Worm (Caenorhabditis elegans) whole organism, mixed stage, embryonic: ENCODE data around the gene ZK809.1.

Experiments used
- M03D4.4 ChIP-seq: sonication (generic microtip); optimal IDR thresholded peaks from 2 replicates; lab custom pipeline; 2017; ENCODE audit warnings: mild to moderate bottlenecking, missing genetic modification characterization, missing compliant biosample characterization
- bed-3 ChIP-seq: fragments of 200-800 bp; sonication (Bioruptor generic); optimal IDR thresholded peaks from 3 replicates; lab custom pipeline; 2018; ENCODE audit warnings: mild to moderate bottlenecking, missing genetic modification characterization, moderate library complexity, missing compliant biosample characterization
- blmp-1 ChIP-seq: fragments of 150-350 bp; optimal IDR thresholded peaks from 2 replicates; lab custom pipeline; 2014; ENCODE audit warnings: missing biosample characterization, missing genetic modification characterization
- ceh-43 ChIP-seq: fragments of 200-800 bp; sonication (Bioruptor generic); optimal IDR thresholded peaks from 2 replicates; lab custom pipeline; 2018; ENCODE audit warnings: mild to moderate bottlenecking, missing genetic modification characterization, moderate library complexity, missing compliant biosample characterization
- ceh-83 ChIP-seq: fragments of 200-800 bp; sonication (Bioruptor generic); optimal IDR thresholded peaks from 2 replicates; lab custom pipeline; 2018; ENCODE audit warnings: mild to moderate bottlenecking, missing genetic modification characterization, missing compliant biosample characterization
- ces-1 ChIP-seq: fragments of 150-350 bp; optimal IDR thresholded peaks from 2 replicates; lab custom pipeline; 2014; ENCODE audit warnings: missing biosample characterization, missing genetic modification reagents, missing genetic modification characterization
- cnd-1 ChIP-seq: fragments of 200-800 bp; sonication (Bioruptor generic); optimal IDR thresholded peaks from 2 replicates; lab custom pipeline; 2018; ENCODE audit warnings: mild to moderate bottlenecking, missing genetic modification characterization, missing compliant biosample characterization
- drap-1 ChIP-seq: fragments of 200-800 bp; sonication (Bioruptor generic); optimal IDR thresholded peaks from 3 replicates; lab custom pipeline; 2018; ENCODE audit warnings: mild to moderate bottlenecking, missing genetic modification characterization, missing compliant biosample characterization
- elt-1 ChIP-seq: sonication (generic microtip); optimal IDR thresholded peaks from 2 replicates; lab custom pipeline; 2017; ENCODE audit warnings: missing genetic modification characterization, mild to moderate bottlenecking, missing compliant biosample characterization, antibody characterized with exemption, moderate library complexity, borderline replicate concordance; ENCODE audit not compliant: insufficient read depth
- elt-3 ChIP-seq: fragments of 150-350 bp; optimal IDR thresholded peaks from 2 replicates; lab custom pipeline; 2014; ENCODE audit warnings: missing biosample characterization, missing genetic modification characterization
- ham-2 ChIP-seq: fragments of 200-800 bp; sonication (Bioruptor generic); optimal IDR thresholded peaks from 2 replicates; lab custom pipeline; 2018; ENCODE audit warnings: mild to moderate bottlenecking, missing genetic modification characterization, missing compliant biosample characterization
- hlh-1 ChIP-seq: fragments of 150-350 bp; optimal IDR thresholded peaks from 2 replicates; lab custom pipeline; 2014; ENCODE audit warnings: missing biosample characterization, missing genetic modification reagents, missing genetic modification characterization
- lin-32 ChIP-seq: fragments of 200-800 bp; sonication (Bioruptor generic); optimal IDR thresholded peaks from 2 replicates; lab custom pipeline; 2018; ENCODE audit warnings: mild to moderate bottlenecking, missing genetic modification characterization, missing compliant biosample characterization
- lsy-2 ChIP-seq: fragments of 150-350 bp; optimal IDR thresholded peaks from 2 replicates; lab custom pipeline; 2014; ENCODE audit warnings: missing biosample characterization, missing genetic modification characterization
- mab-5 ChIP-seq: fragments of 150-350 bp; optimal IDR thresholded peaks from 2 replicates; lab custom pipeline; 2014; ENCODE audit warnings: missing biosample characterization, missing genetic modification characterization
- mep-1 ChIP-seq: fragments of 150-350 bp; optimal IDR thresholded peaks from 2 replicates; lab custom pipeline; 2017; ENCODE audit warnings: missing biosample characterization, missing genetic modification reagents, missing genetic modification characterization, inconsistent platforms
- mls-2 ChIP-seq: sonication (generic microtip); optimal IDR thresholded peaks from 2 replicates; lab custom pipeline; 2016; ENCODE audit warnings: mild to moderate bottlenecking, missing genetic modification characterization, moderate library complexity, missing compliant biosample characterization
- nhr-12 ChIP-seq: fragments of 150-350 bp; optimal IDR thresholded peaks from 2 replicates; lab custom pipeline; 2014; ENCODE audit warnings: missing biosample characterization, missing genetic modification characterization
- nhr-2 ChIP-seq: fragments of 150-350 bp; optimal IDR thresholded peaks from 2 replicates; lab custom pipeline; 2014; ENCODE audit warnings: missing biosample characterization, missing genetic modification characterization
- nhr-237 ChIP-seq: fragments of 150-350 bp; optimal IDR thresholded peaks from 2 replicates; lab custom pipeline; 2014; ENCODE audit warnings: missing biosample characterization, missing genetic modification characterization
- nhr-28 ChIP-seq: fragments of 150-350 bp; optimal IDR thresholded peaks from 2 replicates; lab custom pipeline; 2014; ENCODE audit warnings: missing biosample characterization, missing genetic modification characterization
- nhr-76 ChIP-seq: sonication (generic microtip); optimal IDR thresholded peaks from 2 replicates; lab custom pipeline; 2017; ENCODE audit warnings: missing biosample characterization, missing genetic modification characterization
- pha-4 ChIP-seq: fragments of 150-350 bp; optimal IDR thresholded peaks from 2 replicates; lab custom pipeline; 2018; ENCODE audit warnings: missing biosample characterization, missing genetic modification reagents, missing genetic modification characterization
- snpc-4 ChIP-seq: fragments of 150-350 bp; optimal IDR thresholded peaks from 2 replicates; lab custom pipeline; 2014; ENCODE audit warnings: missing biosample characterization, missing genetic modification characterization
- sptf-1 ChIP-seq: sonication (generic microtip); optimal IDR thresholded peaks from 2 replicates; lab custom pipeline; 2017; ENCODE audit warnings: mild to moderate bottlenecking, missing genetic modification characterization, moderate library complexity, missing compliant biosample characterization
- tbx-8 ChIP-seq: fragments of 200-800 bp; sonication (Bioruptor generic); optimal IDR thresholded peaks from 2 replicates; lab custom pipeline; 2018; ENCODE audit warnings: mild to moderate bottlenecking, missing genetic modification characterization, moderate library complexity, missing compliant biosample characterization
- unc-39 ChIP-seq: fragments of 150-350 bp; optimal IDR thresholded peaks from 2 replicates; lab custom pipeline; 2014; ENCODE audit warnings: missing biosample characterization, missing genetic modification characterization
- zip-8 ChIP-seq: fragments of 150-350 bp; optimal IDR thresholded peaks from 2 replicates; lab custom pipeline; 2014; ENCODE audit warnings: missing biosample characterization, missing genetic modification characterization
- ztf-11 ChIP-seq: fragments of 150-350 bp; optimal IDR thresholded peaks from 2 replicates; lab custom pipeline; 2014; ENCODE audit warnings: missing biosample characterization, missing genetic modification characterization

The ZK809.1 gene

DNA sequence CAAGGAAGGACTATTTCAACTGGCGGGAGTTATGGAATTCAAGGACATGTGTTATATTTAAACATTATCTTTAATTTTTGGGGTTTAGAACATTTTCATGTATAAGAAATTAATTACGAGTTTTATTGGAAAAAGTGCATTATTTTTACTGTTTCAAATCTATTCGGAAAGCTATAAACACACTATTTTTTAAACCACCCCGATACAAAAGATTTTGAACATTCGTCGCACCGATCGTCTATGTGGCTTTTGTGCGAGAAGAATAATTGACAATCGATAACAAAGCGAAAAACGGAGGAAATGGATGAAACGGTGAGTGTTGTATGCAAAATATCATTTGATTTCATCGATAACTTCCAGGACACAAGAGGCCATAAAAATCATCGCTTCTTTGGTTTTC is 23.1 kb downstream of the ZK809.1 start, which contains the start of gene ZK809.9:
Gene ZK809.9, plus strand, starts transcription at position 301 of the 400 bp plus-strand sequence.
- TF ChIP-seq ham-2: no peak
- no peak for TF ChIP-seq drap-1 (GFP tag; lab: Kevin White, UChicago)
- no peak for TF ChIP-seq mep-1 (tag; lab: Kevin White, UChicago)
- TF ChIP-seq lin-32: no peak
- TF ChIP-seq nhr-2: no peak
- no peak for TF ChIP-seq pha-4 (tag; lab: Kevin White, UChicago)
- TF ChIP-seq, all 35 proteins: peak for 0

DNA sequence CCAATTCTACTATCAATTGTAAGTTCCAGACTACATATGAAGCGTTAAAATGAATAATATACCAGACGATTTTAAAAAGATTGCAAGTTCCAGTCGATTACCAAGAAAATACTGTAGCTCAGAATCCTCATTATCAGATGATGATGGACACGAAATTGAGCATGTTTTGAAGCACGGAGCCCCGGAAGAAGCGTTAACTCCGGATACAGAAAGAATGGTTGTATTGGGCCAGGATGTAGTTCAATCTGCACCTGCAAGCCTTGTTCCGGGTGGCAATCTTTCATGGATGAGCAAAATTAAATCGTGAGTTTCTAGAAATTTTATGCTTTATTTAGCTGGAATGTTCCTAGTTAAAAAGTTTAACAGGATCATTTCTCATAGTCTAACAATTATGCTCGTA is 26.1 kb downstream of the ZK809.1 start, which contains the start of gene atg-4.2:
Gene atg-4.2, plus strand, starts transcription at position 24 of the 400 bp plus-strand sequence.
- TF ChIP-seq M03D4.4 (tag; lab: Kevin White, UChicago): no peak

DNA sequence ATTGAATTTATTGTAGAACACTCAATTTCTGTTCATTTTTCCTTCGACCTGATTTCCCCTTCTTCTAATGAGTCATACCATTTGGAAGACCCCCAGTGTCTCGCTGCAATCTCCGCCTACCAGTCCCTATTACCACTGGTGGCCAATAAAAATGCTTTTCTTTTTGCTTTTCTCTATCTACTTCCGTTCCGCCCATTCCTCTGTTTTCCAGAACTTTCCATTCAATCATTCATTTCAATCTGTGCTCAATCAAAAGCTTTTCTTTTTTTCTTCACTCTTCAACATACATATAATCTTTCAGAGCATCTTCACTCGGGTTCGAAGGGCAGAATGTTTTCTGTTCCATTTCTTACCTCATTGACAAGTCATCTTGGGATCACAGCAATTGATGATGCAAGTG is 31.6 kb downstream of the ZK809.1 start, which contains the start of gene inx-8:
Gene inx-8, plus strand, starts transcription at position 301 of the 400 bp plus-strand sequence.
- TF ChIP-seq zip-8 (tag; lab: Kevin White, UChicago) (no peak), ham-2 (no peak), pha-4 (tag; lab: Kevin White, UChicago) (no peak), ces-1 (GFP tag; lab: Kevin White, UChicago) (no peak), cnd-1 (tag; lab: Kevin White, UChicago) (no peak), bed-3 (no peak), lsy-2 (tag; lab: Kevin White, UChicago) (no peak), snpc-4 (tag; lab: Kevin White, UChicago) (no peak), nhr-237 (tag; lab: Kevin White, UChicago) (no peak), unc-39 (tag; lab: Kevin White, UChicago) (no peak), ztf-11 (tag; lab: Kevin White, UChicago) (no peak), elt-3 (tag; lab: Kevin White, UChicago) (no peak), ceh-83 (GFP tag; lab: Kevin White, UChicago) (no peak), drap-1 (GFP tag; lab: Kevin White, UChicago) (no peak), nhr-28 (tag; lab: Kevin White, UChicago) (no peak), mls-2 (no peak), elt-1 (tag; lab: Kevin White, UChicago) (no peak), blmp-1 (tag; lab: Kevin White, UChicago) (no peak), nhr-12 (tag; lab: Kevin White, UChicago) (no peak)
- TF ChIP-seq, all 35 proteins: peak for 0

DNA sequence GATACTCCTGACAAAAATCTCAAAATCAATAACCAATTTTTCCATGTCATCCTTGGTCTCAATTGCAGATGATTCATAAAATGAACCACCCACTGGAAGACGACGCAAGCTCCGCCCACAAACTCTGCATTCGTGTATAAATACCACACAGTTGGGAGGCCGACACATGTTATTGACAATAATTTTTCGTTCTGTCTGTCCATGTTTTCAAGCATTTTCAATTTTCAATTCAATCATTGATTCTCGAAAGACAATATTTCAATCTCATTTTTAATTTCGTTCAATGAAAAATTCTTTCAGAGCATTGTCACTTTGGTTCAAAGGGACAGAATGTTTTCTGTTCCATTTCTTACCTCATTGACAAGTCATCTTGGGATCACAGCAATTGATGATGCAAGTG is 34.2 kb downstream of the ZK809.1 start, which contains the start of gene inx-9:
Gene inx-9, plus strand, starts transcription at position 301 of the 400 bp plus-strand sequence.
- no peak for TF ChIP-seq mab-5 (tag; lab: Kevin White, UChicago)
- TF ChIP-seq blmp-1 (tag; lab: Kevin White, UChicago): no peak
- TF ChIP-seq zip-8 (tag; lab: Kevin White, UChicago): no peak
- TF ChIP-seq tbx-8 (GFP tag; lab: Kevin White, UChicago): no peak
- TF ChIP-seq elt-3 (tag; lab: Kevin White, UChicago): no peak
- TF ChIP-seq cnd-1 (tag; lab: Kevin White, UChicago): no peak
- TF ChIP-seq nhr-2: no peak
- TF ChIP-seq, all 35 proteins: peak for 0

DNA sequence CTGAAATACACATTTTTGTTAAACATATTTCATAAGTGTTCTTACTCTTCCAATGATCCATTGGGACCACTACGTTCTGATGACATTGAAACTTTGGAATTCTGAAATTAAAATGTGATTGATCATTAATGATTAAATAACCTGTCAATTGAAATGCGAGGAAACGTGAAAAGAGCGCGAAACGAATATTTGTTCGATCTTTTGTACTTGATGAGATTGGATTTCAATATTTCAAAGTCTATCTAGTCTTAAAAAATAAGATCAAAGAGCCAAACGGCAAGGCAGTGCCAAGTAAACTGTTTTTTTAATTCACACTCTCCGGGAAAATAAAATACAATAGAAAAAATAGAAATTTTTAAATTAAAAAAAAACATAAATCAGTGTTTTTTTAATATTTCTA is 40.0 kb downstream of the ZK809.1 start, which contains the start of gene ZK792.4:
Gene ZK792.4, minus strand, starts transcription at position 101 of the 400 bp plus-strand sequence.
- TF ChIP-seq hlh-1 (tag; lab: Kevin White, UChicago) (no peak), lsy-2 (tag; lab: Kevin White, UChicago) (no peak), sptf-1 (tag; lab: Kevin White, UChicago) (no peak), cnd-1 (tag; lab: Kevin White, UChicago) (no peak), lin-32 (no peak), elt-1 (tag; lab: Kevin White, UChicago) (no peak), ceh-83 (GFP tag; lab: Kevin White, UChicago) (no peak), nhr-2 (no peak), M03D4.4 (tag; lab: Kevin White, UChicago) (no peak), nhr-237 (tag; lab: Kevin White, UChicago) (no peak), bed-3 (no peak), nhr-76 (no peak), mls-2 (no peak), blmp-1 (tag; lab: Kevin White, UChicago) (no peak), ham-2 (no peak), ceh-43 (no peak), drap-1 (GFP tag; lab: Kevin White, UChicago) (no peak), nhr-28 (tag; lab: Kevin White, UChicago) (no peak), tbx-8 (GFP tag; lab: Kevin White, UChicago) (no peak), unc-39 (tag; lab: Kevin White, UChicago) (no peak)
